Worm (Caenorhabditis elegans) whole organism, late embryonic: ENCODE measurements around the gene F20E11.7.

Experiments used
- ama-1 ChIP-seq: fragments of 150-350 bp; optimal IDR thresholded peaks from 2 replicates; lab custom pipeline; 2014
- ceh-19 ChIP-seq: fragments of 200-800 bp; sonication (Bioruptor generic); optimal IDR thresholded peaks from 2 replicates; lab custom pipeline; 2018; ENCODE audit warnings: mild to moderate bottlenecking, missing genetic modification characterization, missing compliant biosample characterization
- dmd-4 ChIP-seq: sonication (generic microtip); optimal IDR thresholded peaks from 2 replicates; lab custom pipeline; 2016; ENCODE audit warnings: borderline replicate concordance, missing genetic modification characterization, missing compliant biosample characterization
- elt-2 ChIP-seq: sonication (generic microtip); optimal IDR thresholded peaks from 2 replicates; lab custom pipeline; 2016; ENCODE audit warnings: missing genetic modification reagents, missing genetic modification characterization, missing compliant biosample characterization
- nhr-11 ChIP-seq: fragments of 150-350 bp; optimal IDR thresholded peaks from 2 replicates; lab custom pipeline; 2014; ENCODE audit warnings: missing biosample characterization, missing genetic modification characterization
- nhr-232 ChIP-seq: sonication (generic microtip); optimal IDR thresholded peaks from 2 replicates; lab custom pipeline; 2016; ENCODE audit warnings: missing genetic modification characterization, missing compliant biosample characterization
- pha-2 ChIP-seq: sonication (generic microtip); optimal IDR thresholded peaks from 2 replicates; lab custom pipeline; 2017; ENCODE audit warnings: mild to moderate bottlenecking, missing genetic modification characterization, missing compliant biosample characterization
- tbx-7 ChIP-seq: sonication (generic microtip); optimal IDR thresholded peaks from 2 replicates; lab custom pipeline; 2016; ENCODE audit warnings: missing genotype, missing genetic modification characterization, missing compliant biosample characterization

DNA sequence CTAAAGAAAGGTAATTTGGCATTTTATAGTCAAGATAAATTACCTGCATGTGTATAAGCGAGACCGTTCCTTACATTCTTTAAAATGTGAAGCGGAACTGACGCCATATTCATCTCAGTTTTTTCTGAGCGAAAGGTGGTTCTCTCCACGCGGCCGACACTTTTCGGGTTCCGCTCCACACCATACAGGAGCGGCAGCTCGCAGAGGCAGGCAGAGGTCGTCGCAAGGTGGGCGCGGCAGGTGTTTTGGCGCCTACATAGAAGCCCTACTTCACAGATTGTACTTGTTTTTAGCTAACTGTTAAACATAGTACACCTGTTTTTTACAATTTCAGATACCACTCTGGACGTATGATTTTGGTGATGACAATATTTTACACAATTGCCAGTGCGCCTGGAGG, 3.5 kb downstream of the F20E11.7 start:
- TF ChIP-seq dmd-4 (tag; lab: Kevin White, UChicago), result no peak
- TF ChIP-seq tbx-7 (tag; lab: Kevin White, UChicago), result no peak
- no peak for TF ChIP-seq ama-1
- no peak for TF ChIP-seq elt-2
- no peak for TF ChIP-seq nhr-11 (tag; lab: Kevin White, UChicago)
- TF ChIP-seq ceh-19 (GFP tag; lab: Kevin White, UChicago), result no peak
- TF ChIP-seq pha-2 (tag; lab: Kevin White, UChicago), result no peak
- TF ChIP-seq nhr-232, result no peak
